Worm (Caenorhabditis elegans): ENCODE measurements around the gene Y48B6A.13.
A peak's percentile ranks its signal among the peaks of the same experiment; 100 is the strongest.

The Y48B6A.13 gene

ce11 chrII:14205335-14205734 lies 20.7 kb downstream of the Y48B6A.13 start, which contains the start of gene ace-3:
TSS of gene ace-3 (plus strand) at chrII:14205635.
- TF ChIP-seq bed-2 (GFP tag; IDR thresholded peaks at IDR 0.05) (no peak), rpc-1 (optimal IDR thresholded peaks at IDR 0.05) (no peak), rpc-1 (tag; optimal IDR thresholded peaks at IDR 0.05) (no peak), attf-6 (GFP tag; IDR thresholded peaks at IDR 0.05) (no peak), akir-1 (GFP tag; optimal IDR thresholded peaks at IDR 0.05) (no peak), ceh-91 (GFP tag; IDR thresholded peaks at IDR 0.05) (no peak), pbrm-1 (GFP tag; IDR thresholded peaks at IDR 0.05) (no peak), cebp-2 (GFP tag; IDR thresholded peaks at IDR 0.05) (no peak), ceh-79 (tag; optimal IDR thresholded peaks at IDR 0.05) (no peak), K12H6.12 (tag; optimal IDR thresholded peaks at IDR 0.05) (no peak), xnd-1 (tag; optimal IDR thresholded peaks at IDR 0.05) (no peak)

DNA sequence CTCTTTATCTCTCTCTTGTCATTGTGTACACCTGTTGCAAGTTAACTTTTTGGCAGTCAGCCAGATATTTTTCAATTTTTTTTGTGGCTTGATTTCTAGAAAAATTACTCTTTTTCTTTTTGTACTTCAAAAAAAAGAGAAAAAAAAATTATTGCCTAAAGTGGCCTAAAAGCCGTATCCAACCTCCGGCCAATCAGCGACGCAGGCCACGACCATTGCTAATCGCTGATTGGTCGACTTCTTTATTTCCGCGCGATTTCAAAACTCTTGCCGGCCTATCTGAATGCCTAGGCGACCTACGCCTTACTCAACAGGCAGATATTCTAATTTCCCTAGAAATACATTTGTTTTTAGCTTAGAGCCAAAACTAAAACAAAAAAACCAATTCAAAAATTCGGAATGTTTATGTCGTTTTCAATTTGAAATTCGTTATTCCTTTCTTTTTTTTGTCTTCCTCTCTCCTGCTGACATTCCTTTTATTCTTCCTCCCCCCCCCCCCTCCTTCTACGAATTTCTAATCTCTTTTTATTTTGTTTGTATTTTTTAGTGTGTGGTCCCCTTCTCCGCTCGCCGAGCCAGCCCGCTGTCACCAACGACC lies 28.5 kb downstream of the Y48B6A.13 start, which contains the start of gene ace-4:
Gene ace-4, plus strand, starts transcription at position 548 of the 598 bp plus-strand sequence.
- TF ChIP-seq zfh-2 (GFP tag; conservative IDR thresholded peaks at IDR 0.05) (0 out of 2 replicates have a peak, but pooled peaks have one; percentile 12), ceh-58 (GFP tag; IDR thresholded peaks at IDR 0.05) (no peak), D2030.7 (GFP tag; IDR thresholded peaks at IDR 0.05) (no peak)

DNA sequence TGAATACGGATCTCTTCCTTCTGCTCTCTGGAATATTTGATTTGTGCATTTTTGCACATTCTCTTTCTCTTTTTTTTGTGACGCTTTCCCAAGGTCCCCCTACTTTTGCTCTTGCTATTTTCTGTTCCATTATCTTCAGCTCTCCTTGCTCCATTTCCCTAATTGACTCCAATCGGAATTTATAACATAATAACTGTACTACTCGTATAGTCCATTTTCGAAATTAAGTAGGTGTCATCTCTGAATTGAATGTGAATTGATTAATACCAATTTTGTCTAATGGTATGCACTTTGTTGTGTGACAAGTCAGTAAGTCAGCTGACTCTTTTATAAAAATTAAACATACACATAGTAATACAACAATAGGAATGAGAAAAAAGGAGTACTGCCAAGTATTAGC lies 30.1 kb downstream of the Y48B6A.13 start:
- TF ChIP-seq atf-7 (tag; optimal IDR thresholded peaks at IDR 0.05) = no peak
- TF ChIP-seq C17E4.6 (GFP tag; IDR thresholded peaks at IDR 0.05) = no peak
- no peak for TF ChIP-seq rpc-1 (optimal IDR thresholded peaks at IDR 0.05)
- TF ChIP-seq rpc-1 (tag; optimal IDR thresholded peaks at IDR 0.05) = no peak
- TF ChIP-seq ceh-40 (GFP tag; IDR thresholded peaks at IDR 0.05) = no peak
- no peak for TF ChIP-seq ztf-22 (GFP tag; optimal IDR thresholded peaks at IDR 0.05)
- no peak for TF ChIP-seq rcor-1 (GFP tag; IDR thresholded peaks at IDR 0.05)
- TF ChIP-seq pha-4 (tag; optimal IDR thresholded peaks at IDR 0.05) = no peak
- TF ChIP-seq somi-1 (GFP tag; optimal IDR thresholded peaks at IDR 0.05) = no peak
- no peak for TF ChIP-seq Y79H2A.3 (GFP tag; conservative IDR thresholded peaks at IDR 0.05)
- no peak for TF ChIP-seq ZK185.1 (tag; optimal IDR thresholded peaks at IDR 0.05; ENCODE audit: poor library complexity, severe bottlenecking)
- TF ChIP-seq Y95B8A.8 (GFP tag; IDR thresholded peaks at IDR 0.05) = no peak
- TF ChIP-seq F52B5.7 (tag; optimal IDR thresholded peaks at IDR 0.05) = no peak

DNA sequence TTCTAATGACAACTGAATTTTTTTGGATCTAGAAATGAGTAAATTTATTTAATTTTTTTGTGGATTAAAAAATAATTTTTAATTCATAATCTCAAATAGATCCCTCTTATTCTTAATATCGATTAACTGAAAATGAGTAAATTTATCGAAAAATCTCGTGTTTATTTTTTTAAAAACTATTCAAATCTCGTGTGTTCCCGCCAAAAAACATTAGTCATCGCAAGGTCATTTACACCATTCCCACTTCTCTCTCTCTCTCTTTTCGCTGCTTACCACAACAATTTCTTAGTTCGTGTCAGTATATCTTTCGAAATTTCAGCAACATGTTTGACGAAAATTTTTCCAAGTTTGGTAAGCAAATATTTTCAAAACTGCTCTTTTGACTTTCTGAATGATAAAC lies 38.6 kb downstream of the Y48B6A.13 start:
- TF ChIP-seq nhr-80 (tag; optimal IDR thresholded peaks at IDR 0.05) (no peak), fkh-3 (tag; optimal IDR thresholded peaks at IDR 0.05) (no peak), let-526 (GFP tag; IDR thresholded peaks at IDR 0.05) (no peak), F49E8.2 (tag; optimal IDR thresholded peaks at IDR 0.05; ENCODE audit: insufficient read depth) (no peak), mel-28 (tag; optimal IDR thresholded peaks at IDR 0.05; ENCODE audit: borderline replicate concordance) (no peak), ztf-22 (GFP tag; optimal IDR thresholded peaks at IDR 0.05) (no peak), mcd-1 (GFP tag; IDR thresholded peaks at IDR 0.05) (no peak), lin-26 (GFP tag; IDR thresholded peaks at IDR 0.05) (no peak), F57C9.4 (tag; optimal IDR thresholded peaks at IDR 0.05) (no peak), madf-6 (GFP tag; IDR thresholded peaks at IDR 0.05) (no peak), bed-1 (GFP tag; IDR thresholded peaks at IDR 0.05) (no peak)
